Fruit fly (Drosophila melanogaster): ENCODE results near the gene Jhbp1.
A peak's percentile ranks its signal among the peaks of the same experiment; 100 is the strongest.

Gene Jhbp1

DNA sequence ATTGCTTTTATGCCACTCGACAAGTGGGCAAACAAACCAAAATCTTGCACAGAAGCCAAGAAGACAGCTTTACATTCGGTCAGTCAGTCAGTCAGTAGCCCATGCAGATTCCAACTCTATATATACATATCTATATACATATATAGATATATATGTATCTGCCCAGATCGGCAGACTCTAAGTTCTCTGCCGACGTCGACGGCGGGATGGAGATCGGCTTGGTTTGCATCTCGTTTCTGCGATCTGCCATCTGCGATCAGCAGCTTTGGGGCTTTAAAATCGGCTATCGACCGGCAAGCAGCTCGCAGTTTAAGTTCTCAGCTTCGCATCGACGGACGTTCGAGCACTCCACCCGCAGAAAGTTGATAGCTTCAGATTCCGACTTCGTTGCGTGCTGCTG, at the start of gene Jhbp1:
Gene Jhbp1 (plus strand): TSS at position 301 of the 400 bp plus-strand sequence.
- peak; percentile 27 for TF ChIP-seq Eip78C (GFP tag)
- TF ChIP-seq Smox (GFP tag; optimal IDR thresholded peaks at IDR 0.05): no peak
- 0 out of 2 replicates have a peak, but pooled peaks have one; percentile 9 for TF ChIP-seq CG15336 (GFP tag; IDR thresholded peaks at IDR 0.05)
- no peak for TF ChIP-seq CG11902 (GFP tag; optimal IDR thresholded peaks at IDR 0.05)

DNA sequence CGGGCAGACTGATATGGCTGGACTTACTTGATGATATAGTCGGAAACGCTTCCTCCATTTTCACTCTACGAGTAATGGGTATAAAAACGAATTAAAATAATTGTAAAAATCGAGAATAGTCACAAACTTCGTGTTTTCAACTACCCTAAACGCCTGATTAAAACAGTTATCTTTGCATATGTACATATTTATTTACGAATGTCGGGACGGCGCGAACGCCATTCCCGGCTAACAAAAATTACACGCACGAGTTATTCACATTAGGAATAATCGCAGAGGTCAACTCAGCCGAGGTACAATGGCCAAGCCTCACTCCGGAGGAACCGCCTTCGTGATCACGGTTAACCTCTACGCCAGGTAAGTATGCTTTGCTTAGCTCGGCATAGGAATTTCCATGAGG, 17.5 kb upstream of the Jhbp1 start:
- TF ChIP-seq Eip75B (GFP tag; optimal IDR thresholded peaks at IDR 0.05): no peak
- TF ChIP-seq CG11294 (GFP tag; IDR thresholded peaks at IDR 0.05): no peak
- TF ChIP-seq ss (GFP tag; optimal IDR thresholded peaks at IDR 0.05): no peak
- no peak for TF ChIP-seq dsx (GFP tag; optimal IDR thresholded peaks at IDR 0.05; ENCODE audit: poor library complexity, severe bottlenecking)
- no peak for TF ChIP-seq CG6808 (GFP tag; optimal IDR thresholded peaks at IDR 0.05)
- no peak for TF ChIP-seq eg (GFP tag; IDR thresholded peaks at IDR 0.05)
- no peak for TF ChIP-seq Met (GFP tag; optimal IDR thresholded peaks at IDR 0.05)
- TF ChIP-seq Eip78C (GFP tag): no peak
- no peak for TF ChIP-seq CG11902 (GFP tag; optimal IDR thresholded peaks at IDR 0.05)
- no peak for TF ChIP-seq CG6854 (GFP tag; optimal IDR thresholded peaks at IDR 0.05)
- no peak for TF ChIP-seq cyc (GFP tag; optimal IDR thresholded peaks at IDR 0.05)
- no peak for TF ChIP-seq Gug (GFP tag; IDR thresholded peaks at IDR 0.05)
- TF ChIP-seq CG10631 (GFP tag; optimal IDR thresholded peaks at IDR 0.05): no peak
- TF ChIP-seq topi (GFP tag; optimal IDR thresholded peaks at IDR 0.05): no peak
- no peak for TF ChIP-seq Hr38 (GFP tag; optimal IDR thresholded peaks at IDR 0.05)

dm6 chr3R:4951764-4952570, 13.3 kb upstream of the Jhbp1 start:
- peak; percentile 45 for TF ChIP-seq Sox14 (GFP tag; optimal IDR thresholded peaks at IDR 0.05)
- TF ChIP-seq Ets21C (GFP tag; optimal IDR thresholded peaks at IDR 0.05): no peak
- TF ChIP-seq CG11902 (GFP tag; optimal IDR thresholded peaks at IDR 0.05): no peak
- peak; percentile 3 for TF ChIP-seq CG9139 (GFP tag; optimal IDR thresholded peaks at IDR 0.05)
- TF ChIP-seq Lpt (GFP tag; optimal IDR thresholded peaks at IDR 0.05): no peak
- TF ChIP-seq dac (GFP tag; optimal IDR thresholded peaks at IDR 0.05): no peak
- TF ChIP-seq esn (GFP tag; optimal IDR thresholded peaks at IDR 0.05): no peak
- TF ChIP-seq Eip78C (GFP tag): peak; percentile 55
- TF ChIP-seq CG32006 (GFP tag; optimal IDR thresholded peaks at IDR 0.05): no peak
- TF ChIP-seq CG11294 (GFP tag; IDR thresholded peaks at IDR 0.05): no peak
- TF ChIP-seq ss (GFP tag; optimal IDR thresholded peaks at IDR 0.05): peak; percentile 38 to 58
- TF ChIP-seq fd59A (GFP tag; optimal IDR thresholded peaks at IDR 0.05): no peak
- TF ChIP-seq lz (GFP tag; optimal IDR thresholded peaks at IDR 0.05): no peak
- peak; percentile 26 for TF ChIP-seq Blimp-1 (GFP tag; optimal IDR thresholded peaks at IDR 0.05)
- TF ChIP-seq svp (GFP tag): peak; percentile 99
- TF ChIP-seq fkh (GFP tag; optimal IDR thresholded peaks at IDR 0.05): peak; percentile 69
- no peak for TF ChIP-seq spab (GFP tag; optimal IDR thresholded peaks at IDR 0.05)
- TF ChIP-seq CG7368 (GFP tag; optimal IDR thresholded peaks at IDR 0.05): no peak
- TF ChIP-seq Eip75B (GFP tag; optimal IDR thresholded peaks at IDR 0.05): no peak
- no peak for TF ChIP-seq CG11762 (GFP tag; optimal IDR thresholded peaks at IDR 0.05; ENCODE audit: insufficient read depth)

dm6 chr3R:4952571-4952929, 12.7 kb upstream of the Jhbp1 start, which contains the start of gene Ubc6:
Gene Ubc6 (minus strand): TSS chr3R:4952682.
- TF ChIP-seq fkh (GFP tag; optimal IDR thresholded peaks at IDR 0.05) (no peak), net (GFP tag; optimal IDR thresholded peaks at IDR 0.05) (no peak), CG10669 (GFP tag; optimal IDR thresholded peaks at IDR 0.05) (peak; percentile 75), salr (GFP tag; optimal IDR thresholded peaks at IDR 0.05) (peak in 1 of 2 experiments; percentile 28), CG6276 (GFP tag; optimal IDR thresholded peaks at IDR 0.05) (no peak), CG31627 (GFP tag; optimal IDR thresholded peaks at IDR 0.05) (peak; percentile 76), dac (GFP tag; optimal IDR thresholded peaks at IDR 0.05) (no peak), CG8119 (GFP tag; IDR thresholded peaks at IDR 0.05) (no peak), CG8319 (GFP tag; optimal IDR thresholded peaks at IDR 0.05) (no peak), CG32006 (GFP tag; optimal IDR thresholded peaks at IDR 0.05) (no peak), Sox15 (GFP tag; optimal IDR thresholded peaks at IDR 0.05) (peak; percentile 29), fd85E (GFP tag; optimal IDR thresholded peaks at IDR 0.05) (no peak), CG6808 (GFP tag; optimal IDR thresholded peaks at IDR 0.05) (no peak), CG4318 (GFP tag; optimal IDR thresholded peaks at IDR 0.05) (no peak), acj6 (GFP tag; optimal IDR thresholded peaks at IDR 0.05) (peak; percentile 45), Met (GFP tag; optimal IDR thresholded peaks at IDR 0.05) (no peak), achi (GFP tag; optimal IDR thresholded peaks at IDR 0.05) (peak; percentile 12), CG6163 (GFP tag; IDR thresholded peaks at IDR 0.05) (no peak), ss (GFP tag; optimal IDR thresholded peaks at IDR 0.05) (no peak), CG6854 (GFP tag; optimal IDR thresholded peaks at IDR 0.05) (no peak), fd59A (GFP tag; optimal IDR thresholded peaks at IDR 0.05) (no peak)

All from whole organism, prepupa.